Worm (Caenorhabditis elegans): ENCODE data around the gene srw-9.
A peak's percentile ranks its signal among the peaks of the same experiment; 100 is the strongest.

Gene srw-9

DNA sequence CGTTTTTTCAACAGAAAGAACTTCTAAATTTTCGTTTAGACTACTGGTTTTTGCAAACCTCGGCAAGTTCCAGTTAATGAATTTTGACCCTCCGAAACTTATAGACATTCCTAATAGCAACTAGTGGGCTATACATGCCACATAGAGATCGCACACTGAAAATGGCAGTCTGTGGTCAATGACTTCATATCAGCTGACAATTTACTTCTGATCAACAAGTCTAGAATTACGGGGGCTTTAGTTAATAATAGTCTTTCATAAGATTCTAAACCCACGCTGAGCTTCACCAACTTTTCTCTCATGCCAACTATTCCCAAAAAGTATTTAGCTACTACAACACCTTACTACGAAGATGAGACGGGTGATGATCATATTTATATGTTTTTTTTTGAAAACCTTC is at the start of gene srw-9:
srw-9 (plus strand) TSS at position 301 of the 400 bp plus-strand sequence.
- no peak for TF ChIP-seq hmg-1.1 (GFP tag; IDR thresholded peaks at IDR 0.05)
- TF ChIP-seq pqm-1 (tag; optimal IDR thresholded peaks at IDR 0.05): no peak
- TF ChIP-seq nhr-102 (tag; optimal IDR thresholded peaks at IDR 0.05): no peak

DNA sequence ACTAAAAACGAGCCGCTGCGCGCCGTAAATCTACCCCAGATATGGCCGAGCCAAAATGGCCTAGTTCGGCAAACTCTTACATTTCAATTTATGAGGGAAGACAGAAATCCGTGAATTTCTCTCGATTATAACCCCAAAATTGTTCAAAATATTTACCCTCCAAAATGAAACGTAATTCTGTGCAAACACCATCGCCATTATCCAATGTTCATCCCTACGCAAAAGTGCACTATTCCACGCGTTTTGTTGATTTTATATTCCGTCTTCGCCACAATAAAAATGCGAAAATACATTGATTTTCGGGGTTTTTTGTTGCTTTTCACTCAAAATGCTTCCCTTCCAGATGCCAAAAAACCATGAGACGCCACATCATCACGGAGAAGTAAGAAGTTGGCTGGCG is 46.2 kb upstream of the srw-9 start, which contains the start of gene hut-1:
hut-1 (plus strand) TSS at position 344 of the 400 bp plus-strand sequence.
- no peak for TF ChIP-seq ceh-20 (GFP tag; IDR thresholded peaks at IDR 0.05)
- TF ChIP-seq jun-1 (tag; optimal IDR thresholded peaks at IDR 0.05): no peak
- peak; percentile 10 for TF ChIP-seq hlh-30 (tag; optimal IDR thresholded peaks at IDR 0.05; ENCODE audit: insufficient read depth)
- no peak for TF ChIP-seq F49E8.2 (tag; optimal IDR thresholded peaks at IDR 0.05; ENCODE audit: borderline replicate concordance)
- no peak for TF ChIP-seq gei-8 (GFP tag; optimal IDR thresholded peaks at IDR 0.05)
- TF ChIP-seq mes-2 (tag; optimal IDR thresholded peaks at IDR 0.05; ENCODE audit: poor library complexity, severe bottlenecking): peak; percentile 66
- no peak for TF ChIP-seq pha-4 (GFP tag; IDR thresholded peaks at IDR 0.05)
- TF ChIP-seq pha-4 (tag; optimal IDR thresholded peaks at IDR 0.05): no peak
- TF ChIP-seq zip-2 (tag; optimal IDR thresholded peaks at IDR 0.05): no peak
- peak in 1 of 2 experiments; percentile 72 for TF ChIP-seq lsy-2 (tag; optimal IDR thresholded peaks at IDR 0.05)
- no peak for TF ChIP-seq mdt-29 (GFP tag; IDR thresholded peaks at IDR 0.05)
- no peak for TF ChIP-seq ceh-32 (tag; optimal IDR thresholded peaks at IDR 0.05; ENCODE audit: poor library complexity)
- TF ChIP-seq snpc-4 (tag; optimal IDR thresholded peaks at IDR 0.05): no peak
- TF ChIP-seq unc-130 (GFP tag; optimal IDR thresholded peaks at IDR 0.05): no peak
- TF ChIP-seq lir-3 (tag; optimal IDR thresholded peaks at IDR 0.05): no peak
- TF ChIP-seq ztf-11 (tag; optimal IDR thresholded peaks at IDR 0.05): no peak
- 0 out of 2 replicates have a peak, but pooled peaks have one; percentile 14 for TF ChIP-seq dmd-6 (GFP tag; IDR thresholded peaks at IDR 0.05)
- peak; percentile 51; the same call in 1 of the 2 replicates for TF ChIP-seq dmd-9 (GFP tag; IDR thresholded peaks at IDR 0.05)
- TF ChIP-seq ceh-62 (tag; optimal IDR thresholded peaks at IDR 0.05): no peak
- TF ChIP-seq daf-12 (tag; optimal IDR thresholded peaks at IDR 0.05): no peak
- TF ChIP-seq nhr-42 (GFP tag; IDR thresholded peaks at IDR 0.05): no peak
- no peak for TF ChIP-seq madf-9 (GFP tag; conservative IDR thresholded peaks at IDR 0.05)
- no peak for TF ChIP-seq ZK546.5 (tag; optimal IDR thresholded peaks at IDR 0.05)
- no peak for TF ChIP-seq lin-29 (GFP tag; IDR thresholded peaks at IDR 0.05)
- TF ChIP-seq sdz-12 (GFP tag; optimal IDR thresholded peaks at IDR 0.05): no peak
- no peak for TF ChIP-seq nhr-10 (tag; optimal IDR thresholded peaks at IDR 0.05)
- TF ChIP-seq lin-38 (GFP tag; IDR thresholded peaks at IDR 0.05): peak; percentile 38
- peak; percentile 49 for TF ChIP-seq dve-1 (tag; optimal IDR thresholded peaks at IDR 0.05; ENCODE audit: insufficient read depth)
- peak; percentile 83 for TF ChIP-seq dpl-1 (GFP tag; optimal IDR thresholded peaks at IDR 0.05)
- peak; percentile 89 for TF ChIP-seq aha-1 (tag)
- TF ChIP-seq set-16 (GFP tag; IDR thresholded peaks at IDR 0.05): no peak
- no peak for TF ChIP-seq lin-1 (GFP tag; IDR thresholded peaks at IDR 0.05)
- TF ChIP-seq Y48G9A.11 (GFP tag; IDR thresholded peaks at IDR 0.05): no peak
- TF ChIP-seq zfp-3 (GFP tag; conservative IDR thresholded peaks at IDR 0.05): no peak
- TF ChIP-seq daf-16 (GFP tag; optimal IDR thresholded peaks at IDR 0.05): peak in 1 of 2 experiments; percentile 2
- peak; percentile 27 for TF ChIP-seq daf-16 (tag; optimal IDR thresholded peaks at IDR 0.05)
- TF ChIP-seq hmg-1.1 (GFP tag; IDR thresholded peaks at IDR 0.05): no peak
- peak; percentile 35; the same call in 1 of the 2 replicates for TF ChIP-seq ctbp-1 (GFP tag; IDR thresholded peaks at IDR 0.05)
- TF ChIP-seq mep-1 (tag; optimal IDR thresholded peaks at IDR 0.05): peak; percentile 8
